Fruit fly (Drosophila melanogaster) Kc167 (cell line): ENCODE measurements around the gene DCAF12.

Experiments
- Myc ChIP-seq: fragments of >200 bp; optimal IDR thresholded peaks from 2 replicates; lab custom pipeline; 2017; ENCODE audit warnings: missing external identifiers
- Sin3A ChIP-seq: fragments of >200 bp; optimal IDR thresholded peaks from 2 replicates; lab custom pipeline; 2018; ENCODE audit warnings: missing external identifiers
- h ChIP-seq: fragments of >200 bp; optimal IDR thresholded peaks from 3 replicates; lab custom pipeline; 2018; ENCODE audit warnings: missing external identifiers
- insv ChIP-seq: fragments of >200 bp; optimal IDR thresholded peaks from 3 replicates; lab custom pipeline; 2018; ENCODE audit warnings: missing external identifiers
- psq ChIP-seq: fragments of >200 bp; optimal IDR thresholded peaks from 2 replicates; lab custom pipeline; 2017; ENCODE audit warnings: missing external identifiers
- ttk ChIP-seq: sonication (Bioruptor generic); optimal IDR thresholded peaks from 2 replicates; lab custom pipeline; 2017; ENCODE audit warnings: missing external identifiers

DCAF12 gene

dm6 chr3R:12016828-12017280 lies at the start of gene DCAF12, which contains the start of gene Spt3:
DCAF12 (minus strand) TSS chr3R:12017031.
Spt3 (plus strand) TSS chr3R:12017156.
- TF ChIP-seq Myc (lab: Kevin White, UChicago) (no peak), ttk (lab: Kevin White, UChicago) (no peak), h (lab: Kevin White, UChicago) (no peak), insv (lab: Kevin White, UChicago) (no peak), Sin3A (no peak), psq (lab: Kevin White, UChicago) (no peak)

dm6 chr3R:12062844-12063243 lies 46.0 kb upstream of the DCAF12 start, which contains the start of gene CG14740:
CG14740 (minus strand) TSS chr3R:12062944.
- TF ChIP-seq psq (lab: Kevin White, UChicago): no peak
- TF ChIP-seq insv (lab: Kevin White, UChicago): no peak
- no peak for TF ChIP-seq ttk (lab: Kevin White, UChicago)
- TF ChIP-seq Myc (lab: Kevin White, UChicago): no peak
- TF ChIP-seq h (lab: Kevin White, UChicago): no peak
- no peak for TF ChIP-seq Sin3A

- TF ChIP-seq Sin3A: no peak
- TF ChIP-seq psq (lab: Kevin White, UChicago): no peak
- TF ChIP-seq insv (lab: Kevin White, UChicago): no peak
- TF ChIP-seq h (lab: Kevin White, UChicago): no peak
- no peak for TF ChIP-seq ttk (lab: Kevin White, UChicago)
- no peak for TF ChIP-seq Myc (lab: Kevin White, UChicago)
These were observed 32.3 kb upstream of the DCAF12 start, which contains the start of gene CG14739 for dm6 chr3R:12049113-12049512. CG14739 (minus strand) TSS chr3R:12049213.

dm6 chr3R:12040228-12040627 lies 23.4 kb upstream of the DCAF12 start, which contains the start of gene CG14736:
CG14736 (plus strand) TSS chr3R:12040528.
- no peak for TF ChIP-seq psq (lab: Kevin White, UChicago)
- no peak for TF ChIP-seq h (lab: Kevin White, UChicago)
- TF ChIP-seq Sin3A: no peak
- TF ChIP-seq Myc (lab: Kevin White, UChicago): no peak
- no peak for TF ChIP-seq insv (lab: Kevin White, UChicago)
- TF ChIP-seq ttk (lab: Kevin White, UChicago): no peak

dm6 chr3R:12032842-12033241 lies 16.0 kb upstream of the DCAF12 start, which contains the start of gene ssp5:
ssp5 (plus strand) TSS chr3R:12033142.
- TF ChIP-seq Myc (lab: Kevin White, UChicago) (no peak), Sin3A (no peak), psq (lab: Kevin White, UChicago) (no peak), h (lab: Kevin White, UChicago) (no peak), insv (lab: Kevin White, UChicago) (no peak), ttk (lab: Kevin White, UChicago) (no peak)

dm6 chr3R:12031657-12032056 lies 14.8 kb upstream of the DCAF12 start, which contains the start of the genes CG31358, CG42504 and CG42505:
CG31358 (minus strand) TSS chr3R:12031757.
CG42504 (minus strand) TSS chr3R:12031757.
CG42505 (minus strand) TSS chr3R:12031757.
- no peak for TF ChIP-seq Myc (lab: Kevin White, UChicago)
- no peak for TF ChIP-seq psq (lab: Kevin White, UChicago)

- no peak for TF ChIP-seq Myc (lab: Kevin White, UChicago)
- no peak for TF ChIP-seq ttk (lab: Kevin White, UChicago)
- no peak for TF ChIP-seq psq (lab: Kevin White, UChicago)
These were observed 4.2 kb upstream of the DCAF12 start for dm6 chr3R:12020987-12021386.

dm6 chr3R:12010202-12010824 lies 6.5 kb downstream of the DCAF12 start, which contains the start of the genes KLHL18 and GCC185:
KLHL18 (minus strand) TSS chr3R:12010434.
GCC185 (plus strand) TSS chr3R:12010772.
- TF ChIP-seq ttk (lab: Kevin White, UChicago) (no peak), h (lab: Kevin White, UChicago) (no peak), Myc (lab: Kevin White, UChicago) (no peak), Sin3A (no peak), psq (lab: Kevin White, UChicago) (no peak), insv (lab: Kevin White, UChicago) (no peak)

dm6 chr3R:12006417-12006816 lies 10.4 kb downstream of the DCAF12 start:
- TF ChIP-seq ttk (lab: Kevin White, UChicago): no peak
- TF ChIP-seq Sin3A: no peak
- TF ChIP-seq h (lab: Kevin White, UChicago): no peak
- no peak for TF ChIP-seq psq (lab: Kevin White, UChicago)
- no peak for TF ChIP-seq Myc (lab: Kevin White, UChicago)
- TF ChIP-seq insv (lab: Kevin White, UChicago): no peak

dm6 chr3R:12005417-12005816 lies 11.4 kb downstream of the DCAF12 start, which contains the start of gene Tk:
Tk (minus strand) TSS chr3R:12005473.
- TF ChIP-seq ttk (lab: Kevin White, UChicago): no peak
- no peak for TF ChIP-seq h (lab: Kevin White, UChicago)
- TF ChIP-seq insv (lab: Kevin White, UChicago): no peak
- TF ChIP-seq Sin3A: no peak
- no peak for TF ChIP-seq Myc (lab: Kevin White, UChicago)
- TF ChIP-seq psq (lab: Kevin White, UChicago): no peak

dm6 chr3R:11999074-11999473 lies 17.8 kb downstream of the DCAF12 start, which contains the start of gene Ect3:
Ect3 (plus strand) TSS chr3R:11999278.
- no peak for TF ChIP-seq psq (lab: Kevin White, UChicago)

dm6 chr3R:11998130-11998529 lies 18.7 kb downstream of the DCAF12 start:
- no peak for TF ChIP-seq Myc (lab: Kevin White, UChicago)
- TF ChIP-seq ttk (lab: Kevin White, UChicago): no peak
- no peak for TF ChIP-seq Sin3A
- no peak for TF ChIP-seq h (lab: Kevin White, UChicago)
- no peak for TF ChIP-seq psq (lab: Kevin White, UChicago)
- TF ChIP-seq insv (lab: Kevin White, UChicago): no peak
